Worm (Caenorhabditis elegans): ENCODE measurements around the gene F13B6.2.

The F13B6.2 gene

ce11 chrIV:7445236-7445635 lies 14.9 kb downstream of the F13B6.2 start, which contains the start of gene valv-1:
Gene valv-1 (minus strand): TSS chrIV:7445336.
- no peak for TF ChIP-seq unc-62 (GFP tag; optimal IDR thresholded peaks at IDR 0.05)

- no peak for TF ChIP-seq unc-62 (GFP tag; optimal IDR thresholded peaks at IDR 0.05)
Observed at ce11 chrIV:7440238-7440637, 19.9 kb downstream of the F13B6.2 start.

- no peak for TF ChIP-seq unc-62 (GFP tag; optimal IDR thresholded peaks at IDR 0.05)
Observed at ce11 chrIV:7439377-7439776, 20.7 kb downstream of the F13B6.2 start.

- TF ChIP-seq unc-62 (GFP tag; optimal IDR thresholded peaks at IDR 0.05), result no peak
Observed at ce11 chrIV:7433858-7434257, 26.3 kb downstream of the F13B6.2 start, which contains the start of gene B0496.11. Gene B0496.11 (minus strand): TSS chrIV:7433958.

ce11 chrIV:7428998-7429397 lies 31.1 kb downstream of the F13B6.2 start:
- TF ChIP-seq unc-62 (GFP tag; optimal IDR thresholded peaks at IDR 0.05), result no peak

- TF ChIP-seq unc-62 (GFP tag; optimal IDR thresholded peaks at IDR 0.05), result no peak
Observed at ce11 chrIV:7428347-7428746, 31.8 kb downstream of the F13B6.2 start.

ce11 chrIV:7426055-7426454 lies 34.1 kb downstream of the F13B6.2 start:
- no peak for TF ChIP-seq unc-62 (GFP tag; optimal IDR thresholded peaks at IDR 0.05)

ce11 chrIV:7424198-7424597 lies 35.9 kb downstream of the F13B6.2 start, which contains the start of gene unc-82:
Gene unc-82 (plus strand): TSS chrIV:7424498.
- TF ChIP-seq unc-62 (GFP tag; optimal IDR thresholded peaks at IDR 0.05), result no peak

- TF ChIP-seq unc-62 (GFP tag; optimal IDR thresholded peaks at IDR 0.05), result no peak
Observed at ce11 chrIV:7420913-7421312, 39.2 kb downstream of the F13B6.2 start, which contains the start of gene srtx-1. Gene srtx-1 (plus strand): TSS chrIV:7421213.

- TF ChIP-seq unc-62 (GFP tag; optimal IDR thresholded peaks at IDR 0.05), result no peak
Observed at ce11 chrIV:7418818-7419217, 41.3 kb downstream of the F13B6.2 start, which contains the start of gene B0496.6. Gene B0496.6 (plus strand): TSS chrIV:7419118.

ce11 chrIV:7414163-7414562 lies 46.0 kb downstream of the F13B6.2 start:
- no peak for TF ChIP-seq unc-62 (GFP tag; optimal IDR thresholded peaks at IDR 0.05)

ce11 chrIV:7413573-7413972 lies 46.6 kb downstream of the F13B6.2 start:
- TF ChIP-seq unc-62 (GFP tag; optimal IDR thresholded peaks at IDR 0.05), result no peak
